Worm (Caenorhabditis elegans): ENCODE results near the gene F40F11.3.

Gene F40F11.3

DNA sequence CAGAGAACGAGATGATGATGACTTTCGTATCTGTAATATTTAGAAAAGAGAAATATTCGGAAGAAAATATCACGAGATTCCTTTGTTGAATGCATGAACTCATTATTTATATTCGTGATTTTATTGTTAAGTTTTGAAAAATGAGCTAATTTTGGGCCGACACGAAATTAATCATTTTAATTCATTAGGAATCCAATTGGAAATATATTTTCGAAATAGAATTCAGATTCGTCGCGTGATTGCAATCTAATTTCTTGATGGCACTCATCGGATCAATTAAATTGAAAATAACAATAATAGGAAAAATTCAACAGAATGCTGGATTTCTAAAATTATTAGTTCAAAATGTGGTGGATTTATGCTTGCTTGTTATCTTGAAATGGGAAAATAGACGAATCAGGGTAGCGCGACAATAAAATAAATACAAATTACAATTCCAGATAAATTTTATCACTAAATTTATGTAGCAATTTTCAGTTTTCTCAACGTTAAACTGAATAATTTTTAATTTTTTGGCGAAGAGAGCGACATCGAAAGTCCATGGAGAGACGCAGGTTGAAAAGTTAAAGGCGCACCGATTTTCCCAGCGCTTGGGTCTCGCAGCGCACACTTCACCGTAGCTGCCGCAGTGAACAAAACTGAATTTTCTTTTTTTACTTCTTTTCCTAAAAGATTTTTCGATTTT lies 8.1 kb upstream of the F40F11.3 start (continued):
- TF ChIP-seq hlh-17 (GFP tag; optimal IDR thresholded peaks at IDR 0.05; ENCODE audit: borderline replicate concordance): no peak
- TF ChIP-seq egl-27 (tag; optimal IDR thresholded peaks at IDR 0.05): no peak
- peak; percentile 54 for TF ChIP-seq nhr-90 (tag; optimal IDR thresholded peaks at IDR 0.05; ENCODE audit: poor library complexity)
- peak; percentile 11 for TF ChIP-seq egl-13 (tag; optimal IDR thresholded peaks at IDR 0.05)
- no peak for TF ChIP-seq mab-9 (GFP tag; IDR thresholded peaks at IDR 0.05)
- peak; percentile 50 for TF ChIP-seq jun-1 (tag; optimal IDR thresholded peaks at IDR 0.05)
- peak; percentile 76 to 84 for TF ChIP-seq efl-1 (optimal IDR thresholded peaks at IDR 0.05)
- peak; percentile 71 to 97 for TF ChIP-seq efl-1 (GFP tag; optimal IDR thresholded peaks at IDR 0.05 in 1 of 2)
- TF ChIP-seq lsy-2 (tag; optimal IDR thresholded peaks at IDR 0.05): peak; percentile 79 to 97
- TF ChIP-seq nhr-11 (tag; optimal IDR thresholded peaks at IDR 0.05): no peak
- peak; percentile 92 for TF ChIP-seq nhr-85 (tag)
- TF ChIP-seq lin-13 (GFP tag; optimal IDR thresholded peaks at IDR 0.05): peak; percentile 60
- peak; percentile 73 for TF ChIP-seq nhr-20 (tag; optimal IDR thresholded peaks at IDR 0.05)
- TF ChIP-seq ceh-63 (GFP tag; optimal IDR thresholded peaks at IDR 0.05): no peak
- peak; percentile 56 for TF ChIP-seq unc-130 (tag; optimal IDR thresholded peaks at IDR 0.05)
- no peak for TF ChIP-seq ceh-88 (GFP tag; IDR thresholded peaks at IDR 0.05)
- peak; percentile 82 for TF ChIP-seq snu-23 (GFP tag; optimal IDR thresholded peaks at IDR 0.05)
- peak; percentile 78 to 84 for TF ChIP-seq lin-35 (GFP tag; optimal IDR thresholded peaks at IDR 0.05)
- TF ChIP-seq lin-14 (GFP tag; optimal IDR thresholded peaks at IDR 0.05): peak; percentile 72
- TF ChIP-seq sptf-1 (tag; optimal IDR thresholded peaks at IDR 0.05): no peak
- TF ChIP-seq mef-2 (tag; optimal IDR thresholded peaks at IDR 0.05): peak; percentile 6
- TF ChIP-seq C04F5.9 (tag; optimal IDR thresholded peaks at IDR 0.05): peak; percentile 72
- no peak for TF ChIP-seq aha-1 (tag; optimal IDR thresholded peaks at IDR 0.05)
- TF ChIP-seq fos-1 (tag; optimal IDR thresholded peaks at IDR 0.05): peak; percentile 23
- TF ChIP-seq mdl-1 (tag; optimal IDR thresholded peaks at IDR 0.05): peak in 1 of 2 experiments; percentile 60
- TF ChIP-seq sox-4 (tag; optimal IDR thresholded peaks at IDR 0.05): no peak
- peak in 1 of 6 experiments; percentile 52 for TF ChIP-seq elt-3 (tag; optimal IDR thresholded peaks at IDR 0.05)
- no peak for TF ChIP-seq nhr-12 (tag; optimal IDR thresholded peaks at IDR 0.05)
- TF ChIP-seq lin-39 (tag; optimal IDR thresholded peaks at IDR 0.05): peak; percentile 34
- peak; percentile 57 to 72 (median 66) for TF ChIP-seq dpl-1 (GFP tag; optimal IDR thresholded peaks at IDR 0.05)
- peak; percentile 67 for TF ChIP-seq xbp-1 (tag; optimal IDR thresholded peaks at IDR 0.05)
- no peak for TF ChIP-seq vab-15 (tag; optimal IDR thresholded peaks at IDR 0.05)
- TF ChIP-seq ces-1 (GFP tag; optimal IDR thresholded peaks at IDR 0.05): no peak
- TF ChIP-seq unc-98 (GFP tag; IDR thresholded peaks at IDR 0.05): no peak
- peak; percentile 72 for TF ChIP-seq fkh-8 (tag; optimal IDR thresholded peaks at IDR 0.05)
- no peak for TF ChIP-seq pqm-1 (tag; optimal IDR thresholded peaks at IDR 0.05)
- TF ChIP-seq nhr-47 (tag; optimal IDR thresholded peaks at IDR 0.05): peak; percentile 81
- no peak for TF ChIP-seq zip-4 (GFP tag; optimal IDR thresholded peaks at IDR 0.05)
- peak; percentile 80 for TF ChIP-seq rnt-1 (tag; optimal IDR thresholded peaks at IDR 0.05)
- TF ChIP-seq C16A3.4 (tag; optimal IDR thresholded peaks at IDR 0.05): peak; percentile 81
- TF ChIP-seq lir-3 (tag; optimal IDR thresholded peaks at IDR 0.05; ENCODE audit: poor library complexity): no peak
- TF ChIP-seq tbx-2 (tag; optimal IDR thresholded peaks at IDR 0.05): peak; percentile 72
- peak; percentile 3 for TF ChIP-seq aly-2 (tag; optimal IDR thresholded peaks at IDR 0.05)
- no peak for TF ChIP-seq unc-30 (tag; optimal IDR thresholded peaks at IDR 0.05)
- peak; percentile 46 for TF ChIP-seq dsc-1 (tag; optimal IDR thresholded peaks at IDR 0.05)

Measured in whole organism, L1 larva.